Worm (Caenorhabditis elegans) whole organism, young adult: Measurements from ENCODE around the gene R07E4.3.
A peak's percentile ranks its signal among the peaks of the same experiment; 100 is the strongest.

Experiments
- C17E4.6 ChIP-seq: fragments of 200-800 bp; sonication (Bioruptor generic); IDR thresholded peaks from 2 replicates; pipeline ENCODE4 v1.3.6; 2022; ENCODE audit warnings: missing genetic modification reagents, missing genetic modification characterization, missing compliant biosample characterization
- F10E7.11 ChIP-seq: sonication (generic microtip); optimal IDR thresholded peaks from 2 replicates; lab custom pipeline; 2017; ENCODE audit warnings: mild to moderate bottlenecking, missing genetic modification characterization, moderate library complexity, missing compliant biosample characterization
- F23B12.7 ChIP-seq: sonication (generic microtip); optimal IDR thresholded peaks from 2 replicates; lab custom pipeline; 2017; ENCODE audit warnings: missing genetic modification characterization, mild to moderate bottlenecking, missing compliant biosample characterization, antibody characterized with exemption, moderate library complexity; ENCODE audit not compliant: insufficient read depth
- F39B2.1 ChIP-seq: fragments of 200-800 bp; sonication (Bioruptor generic); IDR thresholded peaks from 2 replicates; pipeline ENCODE4 v1.3.6; 2022; ENCODE audit warnings: missing genetic modification reagents, missing genetic modification characterization, missing compliant biosample characterization
- K11D2.4 ChIP-seq: fragments of 200-800 bp; sonication (Bioruptor generic); IDR thresholded peaks from 2 replicates; pipeline ENCODE4 v1.3.6; 2022; ENCODE audit warnings: missing genetic modification reagents, missing genetic modification characterization, missing compliant biosample characterization
- K12H6.12 ChIP-seq: fragments of 200-800 bp; sonication (Bioruptor generic); optimal IDR thresholded peaks from 2 replicates; lab custom pipeline; 2018; ENCODE audit warnings: mild to moderate bottlenecking, missing genetic modification characterization, missing compliant biosample characterization
- Y79H2A.3 ChIP-seq: fragments of 200-800 bp; sonication (Bioruptor generic); conservative IDR thresholded peaks from 2 replicates; pipeline ENCODE4 v1.3.6; 2022; ENCODE audit warnings: missing genetic modification reagents, missing genetic modification characterization, missing compliant biosample characterization
- atf-7 ChIP-seq: sonication (generic microtip); optimal IDR thresholded peaks from 2 replicates; lab custom pipeline; 2017; ENCODE audit warnings: mild to moderate bottlenecking, missing genetic modification characterization, missing compliant biosample characterization
- cebp-1 ChIP-seq, 2 experiments: fragments of 200-800 bp in 1 of 2; sonication (Bioruptor generic) in 1 of 2; sonication (generic microtip) in 1 of 2; IDR thresholded peaks in 1 of 2; optimal IDR thresholded peaks in 1 of 2; 2 replicates each; pipeline versions ENCODE4 v1.3.6 to Lab custom; 2017 to 2022; ENCODE audit warnings: missing compliant biosample characterization in 2 of 2, missing genetic modification characterization in 2 of 2, mild to moderate bottlenecking in 1 of 2, missing genetic modification reagents in 1 of 2, moderate library complexity in 1 of 2
- ceh-58 ChIP-seq: fragments of 200-800 bp; sonication (Bioruptor generic); IDR thresholded peaks from 2 replicates; pipeline ENCODE4 v1.3.6; 2022; ENCODE audit warnings: missing genetic modification characterization, missing compliant biosample characterization
- ceh-79 ChIP-seq: sonication (generic microtip); optimal IDR thresholded peaks from 2 replicates; lab custom pipeline; 2017; ENCODE audit warnings: mild to moderate bottlenecking, missing genetic modification characterization, missing compliant biosample characterization
- dpff-1 ChIP-seq: sonication (generic microtip); optimal IDR thresholded peaks from 2 replicates; lab custom pipeline; 2017; ENCODE audit warnings: mild to moderate bottlenecking, missing genetic modification characterization, missing compliant biosample characterization
- egl-18 ChIP-seq: fragments of 200-800 bp; sonication (Bioruptor generic); IDR thresholded peaks from 2 replicates; pipeline ENCODE4 v1.3.6; 2022; ENCODE audit warnings: missing genetic modification reagents, missing genetic modification characterization, missing compliant biosample characterization
- egrh-3 ChIP-seq: fragments of 200-800 bp; sonication (Bioruptor generic); IDR thresholded peaks from 2 replicates; pipeline ENCODE4 v1.3.6; 2022; ENCODE audit warnings: missing genetic modification reagents, missing genetic modification characterization, missing compliant biosample characterization
- ekl-4 ChIP-seq: fragments of 200-800 bp; sonication (Bioruptor generic); IDR thresholded peaks from 2 replicates; pipeline ENCODE4 v1.3.6; 2022; ENCODE audit warnings: missing genetic modification reagents, missing genetic modification characterization, missing compliant biosample characterization
- hmg-20 ChIP-seq: fragments of 200-800 bp; sonication (Bioruptor generic); IDR thresholded peaks from 2 replicates; pipeline ENCODE4 v1.3.6; 2022; ENCODE audit warnings: missing genetic modification reagents, missing genetic modification characterization, missing compliant biosample characterization
- hsf-1 ChIP-seq: fragments of 200-800 bp; sonication (Bioruptor generic); IDR thresholded peaks from 2 replicates; pipeline ENCODE4 v1.3.6; 2022; ENCODE audit warnings: missing genetic modification reagents, missing genetic modification characterization, missing compliant biosample characterization
- lin-35 ChIP-seq, 3 experiments: fragments of 150-350 bp in 2 of 3; sonication (generic microtip) in 1 of 3; optimal IDR thresholded peaks; 2 replicates each; lab custom pipeline; 2014 to 2018; ENCODE audit warnings: missing biosample characterization in 3 of 3, missing genetic modification characterization in 3 of 3, missing genetic modification reagents in 3 of 3
- lin-40 ChIP-seq: sonication (generic microtip); optimal IDR thresholded peaks from 2 replicates; lab custom pipeline; 2016; ENCODE audit warnings: missing genetic modification characterization, mild to moderate bottlenecking, missing compliant biosample characterization, missing genotype, missing genetic modification reagents
- lsy-27 ChIP-seq: sonication (generic microtip); optimal IDR thresholded peaks from 2 replicates; lab custom pipeline; 2017; ENCODE audit warnings: missing genetic modification characterization, mild to moderate bottlenecking, missing compliant biosample characterization, antibody characterized with exemption, missing genotype, borderline replicate concordance; ENCODE audit not compliant: insufficient read depth
- madf-3 ChIP-seq: fragments of 200-800 bp; sonication (Bioruptor generic); IDR thresholded peaks from 2 replicates; pipeline ENCODE4 v1.3.6; 2022; ENCODE audit warnings: missing genetic modification reagents, missing genetic modification characterization, missing compliant biosample characterization
- mcd-1 ChIP-seq: fragments of 200-800 bp; sonication (Bioruptor generic); IDR thresholded peaks from 2 replicates; pipeline ENCODE4 v1.3.6; 2022; ENCODE audit warnings: missing genetic modification reagents, missing genetic modification characterization, missing compliant biosample characterization
- mes-4 ChIP-seq: sonication (generic microtip); optimal IDR thresholded peaks from 2 replicates; lab custom pipeline; 2016; ENCODE audit warnings: missing genotype, missing genetic modification characterization, missing compliant biosample characterization
- mxl-1 ChIP-seq: sonication (generic microtip); optimal IDR thresholded peaks from 2 replicates; lab custom pipeline; 2016; ENCODE audit warnings: missing genetic modification characterization, missing compliant biosample characterization
- nhr-80 ChIP-seq: sonication (generic microtip); optimal IDR thresholded peaks from 2 replicates; lab custom pipeline; 2016; ENCODE audit warnings: missing genetic modification characterization, missing compliant biosample characterization
- pbrm-1 ChIP-seq: fragments of 200-800 bp; sonication (Bioruptor generic); IDR thresholded peaks from 2 replicates; pipeline ENCODE4 v1.3.6; 2022; ENCODE audit warnings: missing genetic modification reagents, missing genetic modification characterization, missing compliant biosample characterization
- rcor-1 ChIP-seq: fragments of 200-800 bp; sonication (Bioruptor generic); IDR thresholded peaks from 2 replicates; pipeline ENCODE4 v1.3.6; 2022; ENCODE audit warnings: missing genetic modification reagents, missing genetic modification characterization, missing compliant biosample characterization
- rec-8 ChIP-seq, 2 experiments: sonication (generic microtip); optimal IDR thresholded peaks; 2 replicates each; lab custom pipeline; 2016; ENCODE audit warnings: mild to moderate bottlenecking in 2 of 2, missing genetic modification characterization in 2 of 2, missing genetic modification reagents in 2 of 2, missing genotype in 2 of 2, missing biosample characterization in 1 of 2, missing compliant biosample characterization in 1 of 2, moderate library complexity in 1 of 2
- snpc-1.3 ChIP-seq: sonication (generic microtip); optimal IDR thresholded peaks from 2 replicates; lab custom pipeline; 2017; ENCODE audit warnings: missing genetic modification characterization, mild to moderate bottlenecking, missing compliant biosample characterization, antibody characterized with exemption, moderate library complexity, missing genotype, missing genetic modification reagents; ENCODE audit not compliant: insufficient read depth
- tbp1 ChIP-seq: fragments of 200-800 bp; sonication (Bioruptor generic); optimal IDR thresholded peaks from 2 replicates; lab custom pipeline; 2018; ENCODE audit warnings: mild to moderate bottlenecking, missing genetic modification characterization, missing compliant biosample characterization
- tbx-9 ChIP-seq: sonication (generic microtip); optimal IDR thresholded peaks from 2 replicates; lab custom pipeline; 2016; ENCODE audit warnings: borderline replicate concordance, missing genetic modification characterization, inconsistent platforms, missing compliant biosample characterization
- tlf-1 ChIP-seq: fragments of 200-800 bp; sonication (Bioruptor generic); optimal IDR thresholded peaks from 2 replicates; lab custom pipeline; 2018; ENCODE audit warnings: mild to moderate bottlenecking, missing genetic modification characterization, missing compliant biosample characterization
- unc-62 ChIP-seq: fragments of 150-350 bp; optimal IDR thresholded peaks from 2 replicates; lab custom pipeline; 2014; ENCODE audit warnings: missing biosample characterization, missing genetic modification reagents, missing genetic modification characterization
- xnd-1 ChIP-seq: sonication (generic microtip); optimal IDR thresholded peaks from 2 replicates; lab custom pipeline; 2016; ENCODE audit warnings: missing genotype, missing genetic modification reagents, missing genetic modification characterization, missing compliant biosample characterization
- zfh-2 ChIP-seq: fragments of 200-800 bp; sonication (Bioruptor generic); conservative IDR thresholded peaks from 2 replicates; pipeline ENCODE4 v1.3.6; 2022; ENCODE audit warnings: missing genetic modification reagents, missing genetic modification characterization, missing compliant biosample characterization
- ztf-28 ChIP-seq: fragments of 200-800 bp; sonication (Bioruptor generic); IDR thresholded peaks from 2 replicates; pipeline ENCODE4 v1.3.6; 2022; ENCODE audit warnings: missing genetic modification reagents, missing genetic modification characterization, missing compliant biosample characterization
- ztf-3 ChIP-seq: fragments of 200-800 bp; sonication (Bioruptor generic); optimal IDR thresholded peaks from 2 replicates; lab custom pipeline; 2018; ENCODE audit warnings: mild to moderate bottlenecking, missing genetic modification characterization, missing compliant biosample characterization

Gene R07E4.3

ce11 chrX:5960872-5961271, 7.6 kb downstream of the R07E4.3 start:
- TF ChIP-seq mxl-1 (tag; lab: Kevin White, UChicago): no peak
- no peak for TF ChIP-seq mes-4 (tag; lab: Kevin White, UChicago)
- TF ChIP-seq atf-7 (tag; lab: Kevin White, UChicago): no peak
- no peak for TF ChIP-seq dpff-1
- TF ChIP-seq ztf-28 (GFP tag; lab: Robert Waterston, UW): no peak
- no peak for TF ChIP-seq madf-3 (GFP tag; lab: Robert Waterston, UW)
- TF ChIP-seq, all 124 proteins: peak for 0

DNA sequence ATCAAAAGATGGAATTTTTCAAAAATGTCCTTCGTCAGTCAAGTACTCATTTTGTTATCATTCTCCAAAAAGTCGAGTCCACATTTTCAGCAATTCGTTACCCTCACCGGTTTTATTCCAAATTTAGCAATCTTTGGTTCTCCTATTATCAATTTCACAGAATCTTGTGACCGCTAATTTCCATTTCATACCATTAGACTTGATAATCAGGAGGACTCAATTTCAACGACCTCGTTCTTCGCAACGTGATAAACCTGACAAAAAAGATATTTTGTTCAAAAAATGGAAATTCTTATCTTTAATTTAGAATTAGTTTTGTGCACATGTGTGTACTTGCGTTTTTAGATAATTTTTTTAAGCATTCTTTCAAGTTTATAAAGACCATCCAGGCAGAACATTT, 9.3 kb downstream of the R07E4.3 start:
- TF ChIP-seq unc-62: no peak
- peak; percentile 80 for TF ChIP-seq nhr-80 (tag; lab: Kevin White, UChicago)
- no peak for TF ChIP-seq ceh-58
- no peak for TF ChIP-seq F39B2.1 (GFP tag; lab: Robert Waterston, UW)

DNA sequence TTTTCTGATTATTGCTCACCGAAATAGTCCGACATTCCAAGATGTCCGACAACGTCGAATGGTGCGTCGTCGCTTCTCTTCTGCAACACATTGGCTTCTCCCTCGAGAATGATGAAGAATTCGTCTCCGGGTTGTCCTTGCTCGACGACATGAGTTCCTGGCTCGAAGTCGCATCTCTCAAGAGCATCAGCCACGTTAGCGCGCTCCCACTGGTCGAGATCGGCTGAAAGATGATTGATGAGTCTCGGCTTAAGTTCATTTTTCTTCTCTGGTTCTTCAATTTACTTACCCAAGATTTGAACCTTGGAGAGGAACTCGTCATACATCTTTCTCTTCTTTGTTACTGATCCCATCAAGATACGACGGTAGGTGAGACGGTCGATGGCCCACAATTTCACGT, 19.0 kb downstream of the R07E4.3 start:
- TF ChIP-seq mes-4 (tag; lab: Kevin White, UChicago): no peak
- peak; percentile 46; the same call in 1 of the 2 replicates for TF ChIP-seq zfh-2
- no peak for TF ChIP-seq lsy-27

- TF ChIP-seq hsf-1: no peak
- TF ChIP-seq ceh-79 (tag; lab: Kevin White, UChicago): no peak
These were observed 22.0 kb downstream of the R07E4.3 start for ce11 chrX:5975228-5975627.

ce11 chrX:5975726-5976125, 22.5 kb downstream of the R07E4.3 start:
- no peak for TF ChIP-seq hmg-20 (GFP tag; lab: Robert Waterston, UW)
- no peak for TF ChIP-seq F10E7.11
- TF ChIP-seq ekl-4 (GFP tag; lab: Robert Waterston, UW): no peak
- TF ChIP-seq mcd-1 (GFP tag; lab: Robert Waterston, UW): no peak
- no peak for TF ChIP-seq snpc-1.3 (tag; lab: Kevin White, UChicago)
- TF ChIP-seq xnd-1 (tag; lab: Kevin White, UChicago): no peak
- TF ChIP-seq F23B12.7: no peak
- TF ChIP-seq, all 124 proteins: peak for 0

- TF ChIP-seq Y79H2A.3: no peak
- TF ChIP-seq tbp1 (GFP tag; lab: Kevin White, UChicago): no peak
- no peak for TF ChIP-seq cebp-1 (GFP tag; IDR thresholded peaks at IDR 0.05; lab: Robert Waterston, UW)
- peak; percentile 26 for TF ChIP-seq cebp-1 (tag; optimal IDR thresholded peaks at IDR 0.05; lab: Kevin White, UChicago)
- TF ChIP-seq unc-62: no peak
- TF ChIP-seq K11D2.4 (GFP tag; lab: Robert Waterston, UW): 0 out of 2 replicates have a peak, but pooled peaks have one; percentile 8
- TF ChIP-seq snpc-1.3 (tag; lab: Kevin White, UChicago): no peak
- 0 out of 2 replicates have a peak, but pooled peaks have one; percentile 13 for TF ChIP-seq rcor-1
- peak; percentile 50 for TF ChIP-seq K12H6.12 (tag; lab: Kevin White, UChicago)
- TF ChIP-seq ztf-3 (GFP tag; lab: Kevin White, UChicago): no peak
- TF ChIP-seq tbx-9 (tag; lab: Kevin White, UChicago): no peak
- TF ChIP-seq ztf-28 (GFP tag; lab: Robert Waterston, UW): no peak
- TF ChIP-seq lin-40 (tag; lab: Kevin White, UChicago): no peak
- TF ChIP-seq zfh-2: peak; percentile 92
- peak; percentile 62; the same call in 1 of the 2 replicates for TF ChIP-seq egrh-3 (GFP tag; lab: Robert Waterston, UW)
- TF ChIP-seq pbrm-1: no peak
- TF ChIP-seq mcd-1 (GFP tag; lab: Robert Waterston, UW): peak; percentile 42; the same call in 1 of the 2 replicates
- TF ChIP-seq egl-18 (GFP tag; lab: Robert Waterston, UW): no peak
- TF ChIP-seq lin-35 (GFP tag; optimal IDR thresholded peaks at IDR 0.05; lab: Kevin White, UChicago): peak in 1 of 3 experiments; percentile 69
- no peak for TF ChIP-seq C17E4.6
- no peak for TF ChIP-seq tlf-1 (GFP tag; lab: Kevin White, UChicago)
- TF ChIP-seq rec-8 (tag; optimal IDR thresholded peaks at IDR 0.05; lab: Kevin White, UChicago): no peak
These were observed 23.1 kb downstream of the R07E4.3 start for ce11 chrX:5976206-5976960.
